Worm (Caenorhabditis elegans) whole organism, early embryonic: Measurements from ENCODE around the gene fbxa-35.

Source experiments
- ama-1 ChIP-seq: fragments of 150-350 bp; optimal IDR thresholded peaks from 2 replicates; lab custom pipeline; 2014
- ceh-13 ChIP-seq: fragments of 200-800 bp; sonication (Bioruptor generic); optimal IDR thresholded peaks from 2 replicates; lab custom pipeline; 2018; ENCODE audit warnings: mild to moderate bottlenecking, missing genetic modification characterization, missing compliant biosample characterization
- hnd-1 ChIP-seq: sonication (generic microtip); optimal IDR thresholded peaks from 2 replicates; lab custom pipeline; 2016; ENCODE audit warnings: missing genetic modification characterization, missing compliant biosample characterization
- sea-1 ChIP-seq: fragments of 200-800 bp; sonication (Bioruptor generic); conservative IDR thresholded peaks from 2 replicates; pipeline ENCODE4 v1.3.6; 2022; ENCODE audit warnings: missing genetic modification characterization, missing compliant biosample characterization

DNA sequence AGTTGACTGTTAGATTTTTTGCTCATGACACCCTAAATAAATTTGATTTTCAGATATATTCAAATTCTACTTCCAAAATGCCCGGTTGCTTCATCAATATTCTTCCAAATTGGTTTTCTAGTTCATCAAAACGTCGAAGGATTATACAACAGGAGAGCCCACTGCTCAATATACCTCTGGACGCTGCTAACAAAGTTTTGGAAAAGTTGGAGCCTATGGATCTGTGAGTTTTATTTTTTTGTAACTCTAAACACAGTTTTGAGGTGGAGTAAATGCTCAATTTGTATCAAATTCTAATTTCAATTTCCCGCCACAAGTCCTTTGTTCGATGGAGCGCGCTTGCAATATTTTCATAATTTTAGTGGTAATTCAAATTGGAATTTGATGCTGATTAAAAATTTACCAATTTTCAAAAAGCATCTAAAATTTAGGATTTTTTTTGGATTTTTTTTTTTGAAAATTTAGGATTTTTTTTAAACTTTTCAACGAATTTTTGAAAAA is 47.5 kb downstream of the fbxa-35 start, which contains the start of gene fbxa-27:
- TF ChIP-seq ceh-13 (GFP tag; lab: Kevin White, UChicago): no peak
- no peak for TF ChIP-seq ama-1
- TF ChIP-seq hnd-1: no peak
- TF ChIP-seq sea-1: no peak
